Worm (Caenorhabditis elegans): ENCODE results near the gene znfx-1.

The znfx-1 gene

DNA sequence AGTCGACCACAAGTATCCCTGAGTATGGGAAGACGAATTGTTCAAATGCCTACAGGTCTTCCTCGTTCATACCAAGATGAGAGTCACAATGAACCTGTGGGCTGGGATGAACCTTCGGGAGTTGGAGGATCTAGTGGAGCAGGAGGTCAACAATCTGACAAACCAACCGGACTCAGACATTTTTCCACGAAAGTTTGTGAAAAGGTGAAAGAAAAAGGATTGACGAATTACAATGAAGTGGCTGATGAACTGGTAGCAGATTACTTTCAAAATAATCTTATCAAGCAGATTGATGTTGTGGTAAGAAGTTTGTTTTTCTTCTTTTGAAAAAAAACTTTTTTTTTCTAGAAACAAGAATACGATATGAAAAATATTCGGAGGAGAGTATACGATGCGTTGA, 43.4 kb upstream of the znfx-1 start:
- TF ChIP-seq D1046.2 (GFP tag; IDR thresholded peaks at IDR 0.05) (no peak), aha-1 (tag) (peak; percentile 98), mep-1 (tag; optimal IDR thresholded peaks at IDR 0.05) (peak; percentile 15)

DNA sequence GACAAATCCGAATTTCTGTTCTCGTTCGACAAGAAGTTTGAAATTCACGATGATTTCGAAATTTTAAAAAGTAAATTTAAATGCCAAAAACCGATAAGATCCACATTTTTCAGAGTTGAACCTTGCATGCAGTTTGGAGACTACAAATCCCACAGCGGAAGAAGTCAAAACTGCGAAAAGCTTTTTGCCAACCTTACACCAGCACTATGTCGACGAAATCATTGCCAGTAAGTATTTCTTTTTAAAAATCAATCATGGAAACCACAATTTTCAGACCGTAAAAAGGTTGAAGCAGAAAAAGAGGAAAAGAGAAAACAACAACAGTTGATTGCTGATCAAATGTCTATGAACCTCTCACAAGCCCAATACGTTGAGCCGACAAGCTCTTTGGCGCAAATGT, 42.6 kb upstream of the znfx-1 start:
- peak; percentile 15 for TF ChIP-seq mep-1 (tag; optimal IDR thresholded peaks at IDR 0.05)
- TF ChIP-seq mdl-1 (tag; optimal IDR thresholded peaks at IDR 0.05): no peak
- peak; percentile 99 for TF ChIP-seq aha-1 (tag)

DNA sequence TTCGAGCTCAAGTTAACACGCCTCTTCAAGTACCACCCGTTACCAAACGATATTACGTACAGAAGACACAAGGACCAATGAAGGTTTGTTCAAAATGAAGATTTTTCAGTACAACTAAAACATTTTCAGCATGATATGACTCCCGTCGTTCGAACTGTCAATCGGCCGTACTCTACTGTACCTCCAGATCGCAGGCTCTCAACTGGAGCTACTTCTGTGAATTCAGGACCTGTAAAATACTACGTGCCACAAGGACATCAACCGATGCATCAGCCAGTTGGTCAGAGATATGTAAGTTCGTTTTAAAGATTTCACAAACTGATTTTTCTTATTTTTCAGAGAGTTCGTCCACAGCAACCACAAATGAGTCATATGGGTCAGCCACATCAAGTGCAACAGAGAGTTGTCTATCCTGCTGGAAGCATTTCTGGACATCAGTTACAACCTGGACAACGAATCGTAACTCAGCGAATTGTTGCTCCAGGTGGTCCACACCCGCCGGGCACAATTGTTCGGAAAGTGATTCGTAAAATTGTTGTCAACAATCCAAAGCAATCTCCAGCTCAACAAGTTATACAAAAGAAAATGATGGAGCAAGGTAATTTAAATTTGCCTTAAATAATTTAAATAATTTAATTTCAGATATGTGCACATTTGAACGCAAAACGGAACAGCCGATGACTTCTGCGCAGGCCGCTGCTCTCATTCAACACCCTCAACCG, 41.8 kb upstream of the znfx-1 start:
- TF ChIP-seq unc-130 (GFP tag; optimal IDR thresholded peaks at IDR 0.05) (no peak), unc-62 (GFP tag; optimal IDR thresholded peaks at IDR 0.05 in 1 of 2) (peak in 1 of 2 experiments; percentile 89), unc-62 (tag; optimal IDR thresholded peaks at IDR 0.05) (no peak), aha-1 (tag) (peak; percentile 98)

DNA sequence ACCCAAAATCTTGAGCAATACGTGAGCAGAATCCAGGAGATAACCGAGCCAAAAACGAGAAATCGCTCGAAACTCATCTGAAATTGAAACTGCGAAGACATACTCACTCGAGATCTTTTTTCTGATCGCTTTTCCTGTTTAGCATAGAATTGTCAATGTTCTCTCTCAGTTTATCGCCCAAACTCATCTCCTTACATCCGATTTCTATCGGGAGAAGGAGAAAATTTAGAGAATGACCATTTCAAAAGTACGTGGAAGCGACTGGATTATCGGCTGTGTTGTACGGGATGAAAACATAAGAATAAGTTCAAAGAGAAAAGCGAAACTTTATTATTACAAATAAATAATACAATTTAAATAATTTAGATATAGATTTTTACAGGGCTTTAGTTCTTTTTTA, 40.6 kb upstream of the znfx-1 start, which contains the start of gene T23G7.2:
T23G7.2 (minus strand) TSS at position 101 of the 400 bp plus-strand sequence.
- TF ChIP-seq unc-62 (GFP tag; optimal IDR thresholded peaks at IDR 0.05 in 1 of 2): peak in 1 of 2 experiments; percentile 27
- no peak for TF ChIP-seq unc-62 (tag; optimal IDR thresholded peaks at IDR 0.05)
- no peak for TF ChIP-seq dmd-6 (GFP tag; IDR thresholded peaks at IDR 0.05)

DNA sequence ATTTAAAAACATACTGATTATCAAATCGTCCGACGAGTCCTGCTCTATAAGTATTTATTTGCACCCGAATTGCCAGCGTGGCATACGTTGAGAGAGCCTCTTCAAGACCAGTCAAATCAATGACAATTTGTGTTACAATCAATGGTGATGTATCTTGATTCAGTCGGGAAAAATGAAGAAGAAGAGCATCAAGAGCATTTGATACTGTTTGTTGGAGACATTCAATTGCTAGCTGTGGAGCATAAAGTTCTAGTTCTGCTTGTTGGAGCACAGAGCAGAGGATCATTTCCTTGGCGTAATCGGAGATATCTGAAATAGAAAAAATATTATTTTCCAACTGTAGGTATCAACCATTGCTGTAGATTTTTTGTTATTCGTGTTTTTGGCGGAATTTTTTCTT, 40.0 kb upstream of the znfx-1 start:
- no peak for TF ChIP-seq lin-15B (tag; optimal IDR thresholded peaks at IDR 0.05)
- no peak for TF ChIP-seq ceh-20 (GFP tag; IDR thresholded peaks at IDR 0.05)
- TF ChIP-seq unc-62 (GFP tag; optimal IDR thresholded peaks at IDR 0.05 in 1 of 2): peak in 1 of 2 experiments; percentile 94
- TF ChIP-seq unc-62 (tag; optimal IDR thresholded peaks at IDR 0.05): no peak

DNA sequence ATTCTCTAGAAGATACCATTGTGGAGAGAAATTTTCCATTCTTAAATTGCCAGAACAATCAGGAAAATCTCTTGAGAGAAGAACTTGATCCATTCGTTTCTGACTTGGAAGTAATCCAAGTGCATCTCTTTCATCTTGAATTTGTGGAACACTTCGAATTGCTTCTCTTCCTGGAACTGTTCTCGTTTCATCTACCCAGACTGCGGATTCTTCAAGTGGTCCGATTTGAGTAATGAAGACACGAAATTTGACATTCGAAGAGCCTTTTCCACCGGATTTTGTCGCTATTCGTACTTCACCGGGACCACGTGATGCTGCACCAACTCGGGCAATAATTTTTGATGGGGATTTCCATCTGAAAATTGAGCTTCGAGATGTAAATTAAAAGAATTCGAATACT, 36.9 kb upstream of the znfx-1 start:
- TF ChIP-seq daf-19 (GFP tag; conservative IDR thresholded peaks at IDR 0.05) (no peak), lin-1 (GFP tag; IDR thresholded peaks at IDR 0.05) (no peak), set-16 (GFP tag; IDR thresholded peaks at IDR 0.05) (no peak), unc-62 (GFP tag; optimal IDR thresholded peaks at IDR 0.05 in 1 of 2) (peak in 1 of 2 experiments; percentile 88), unc-62 (tag; optimal IDR thresholded peaks at IDR 0.05) (no peak), nhr-10 (tag; optimal IDR thresholded peaks at IDR 0.05) (no peak), nhr-41 (GFP tag; IDR thresholded peaks at IDR 0.05) (no peak)

DNA sequence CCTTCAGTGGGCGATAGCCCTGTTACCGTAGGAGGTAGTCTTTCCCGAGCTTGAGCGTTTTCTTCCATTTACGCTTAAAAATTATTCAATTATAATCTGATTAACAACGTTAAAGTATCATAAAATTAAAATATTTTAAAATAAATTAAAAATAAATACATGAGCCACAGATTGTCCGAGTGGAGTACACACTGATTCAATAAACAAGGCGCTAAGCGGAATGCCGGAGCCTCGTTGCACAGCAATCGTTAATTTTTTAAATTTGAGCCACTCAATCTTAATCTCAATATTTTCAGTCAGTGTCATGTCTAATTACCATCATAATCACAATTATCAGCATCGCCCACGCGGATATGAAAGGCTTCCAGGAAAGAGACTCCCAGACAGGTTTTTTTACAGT, 36.4 kb upstream of the znfx-1 start, which contains the start of the genes sec-5 and pir-1:
sec-5 (minus strand) TSS at position 73 of the 400 bp plus-strand sequence.
pir-1 (plus strand) TSS at position 221 of the 400 bp plus-strand sequence.
- no peak for TF ChIP-seq lin-15B (tag; optimal IDR thresholded peaks at IDR 0.05)
- TF ChIP-seq spr-1 (tag; optimal IDR thresholded peaks at IDR 0.05): no peak
- peak; percentile 15 for TF ChIP-seq dve-1 (tag; optimal IDR thresholded peaks at IDR 0.05; ENCODE audit: insufficient read depth)
- TF ChIP-seq sdz-12 (GFP tag; optimal IDR thresholded peaks at IDR 0.05): no peak
- TF ChIP-seq dmd-9 (GFP tag; IDR thresholded peaks at IDR 0.05): no peak
- TF ChIP-seq T20F7.1 (GFP tag; optimal IDR thresholded peaks at IDR 0.05): peak; percentile 98
- TF ChIP-seq ces-1 (GFP tag; optimal IDR thresholded peaks at IDR 0.05): no peak
- TF ChIP-seq lsy-2 (tag; optimal IDR thresholded peaks at IDR 0.05): peak in 1 of 2 experiments; percentile 72
- TF ChIP-seq Y48G9A.11 (GFP tag; IDR thresholded peaks at IDR 0.05): peak; percentile 91
- peak; percentile 78 for TF ChIP-seq mes-2 (tag; optimal IDR thresholded peaks at IDR 0.05; ENCODE audit: poor library complexity, severe bottlenecking)
- no peak for TF ChIP-seq daf-16 (GFP tag; optimal IDR thresholded peaks at IDR 0.05)
- TF ChIP-seq daf-16 (tag; optimal IDR thresholded peaks at IDR 0.05): peak; percentile 46
- no peak for TF ChIP-seq egl-27 (tag; optimal IDR thresholded peaks at IDR 0.05)
- TF ChIP-seq snpc-1.2 (GFP tag; IDR thresholded peaks at IDR 0.05): no peak
- no peak for TF ChIP-seq nhr-111 (GFP tag; optimal IDR thresholded peaks at IDR 0.05)
- no peak for TF ChIP-seq mxl-3 (GFP tag; optimal IDR thresholded peaks at IDR 0.05)
- no peak for TF ChIP-seq mdt-29 (GFP tag; IDR thresholded peaks at IDR 0.05)

All from whole organism, L4 larva.